Worm (Caenorhabditis elegans) whole organism, late embryonic: ENCODE measurements around the gene clec-213.

ENCODE experiments used
- Y22D7AL.16 ChIP-seq: sonication (generic microtip); optimal IDR thresholded peaks from 2 replicates; lab custom pipeline; 2016; ENCODE audit warnings: missing genetic modification characterization, missing compliant biosample characterization
- lin-11 ChIP-seq: fragments of 200-800 bp; sonication (Bioruptor generic); optimal IDR thresholded peaks from 2 replicates; lab custom pipeline; 2018; ENCODE audit warnings: mild to moderate bottlenecking, missing genetic modification characterization, missing compliant biosample characterization
- pax-1 ChIP-seq: fragments of 150-350 bp; optimal IDR thresholded peaks from 2 replicates; lab custom pipeline; 2014; ENCODE audit warnings: missing biosample characterization, missing genetic modification characterization
- pha-4 ChIP-seq: fragments of 150-350 bp; optimal IDR thresholded peaks from 2 replicates; lab custom pipeline; 2018; ENCODE audit warnings: missing biosample characterization, missing genetic modification reagents, missing genetic modification characterization
- pqm-1 ChIP-seq: sonication (generic microtip); optimal IDR thresholded peaks from 2 replicates; lab custom pipeline; 2016; ENCODE audit warnings: missing genetic modification characterization, missing compliant biosample characterization
- pros-1 ChIP-seq: fragments of 150-350 bp; optimal IDR thresholded peaks from 2 replicates; lab custom pipeline; 2014; ENCODE audit warnings: missing biosample characterization, missing genetic modification reagents, missing genetic modification characterization

ce11 chrV:7622011-7622465 lies 17.1 kb downstream of the clec-213 start, which contains the start of gene C50E3.12:
- TF ChIP-seq pros-1 (tag; lab: Kevin White, UChicago) (no peak), pha-4 (no peak), Y22D7AL.16 (tag; lab: Kevin White, UChicago) (no peak), pax-1 (no peak), pqm-1 (no peak), lin-11 (no peak)
